Worm (Caenorhabditis elegans) whole organism, L1 larva: Measurements from ENCODE around the gene C07B5.6.

Experiments used
- C34B4.2 ChIP-seq: sonication (generic microtip); optimal IDR thresholded peaks from 2 replicates; lab custom pipeline; 2017; ENCODE audit warnings: mild to moderate bottlenecking, missing genetic modification characterization, missing compliant biosample characterization
- Y116A8C.19 ChIP-seq: sonication (generic microtip); optimal IDR thresholded peaks from 2 replicates; lab custom pipeline; 2016; ENCODE audit warnings: missing compliant biosample characterization, missing genetic modification characterization, borderline replicate concordance
- aha-1 ChIP-seq: fragments of 150-350 bp; optimal IDR thresholded peaks from 2 replicates; lab custom pipeline; 2014; ENCODE audit warnings: missing biosample characterization, missing genetic modification characterization
- alr-1 ChIP-seq: fragments of 200-800 bp; sonication (Bioruptor generic); optimal IDR thresholded peaks from 2 replicates; lab custom pipeline; 2018; ENCODE audit warnings: borderline replicate concordance, mild to moderate bottlenecking, missing genetic modification characterization, missing compliant biosample characterization
- blmp-1 ChIP-seq: fragments of 150-350 bp; optimal IDR thresholded peaks from 2 replicates; lab custom pipeline; 2014; ENCODE audit warnings: missing biosample characterization, missing genetic modification characterization
- ceh-63 ChIP-seq: fragments of 200-800 bp; sonication (Bioruptor generic); optimal IDR thresholded peaks from 2 replicates; lab custom pipeline; 2018; ENCODE audit warnings: mild to moderate bottlenecking, missing genetic modification characterization, missing compliant biosample characterization
- ceh-82 ChIP-seq, 3 experiments: fragments of 150-350 bp in 1 of 3; sonication (generic microtip) in 2 of 3; optimal IDR thresholded peaks; 2 replicates each; lab custom pipeline; 2014 to 2017; ENCODE audit warnings: missing biosample characterization in 3 of 3, missing genetic modification characterization in 3 of 3
- ceh-90 ChIP-seq: sonication (generic microtip); optimal IDR thresholded peaks from 2 replicates; lab custom pipeline; 2016; ENCODE audit warnings: missing genetic modification characterization, missing compliant biosample characterization
- efl-1 ChIP-seq, 4 experiments: fragments of 150-350 bp; optimal IDR thresholded peaks in 3 of 4; peaks in 1 of 4; 1 replicate in 1 of 4; 2 replicates in 3 of 4; lab custom pipeline; 2014; ENCODE audit warnings: missing biosample characterization in 2 of 4, missing genetic modification characterization in 2 of 4, missing genetic modification reagents in 2 of 4
- efl-3 ChIP-seq: fragments of 200-800 bp; sonication (Bioruptor generic); optimal IDR thresholded peaks from 2 replicates; lab custom pipeline; 2018; ENCODE audit warnings: mild to moderate bottlenecking, missing genetic modification characterization, missing compliant biosample characterization
- elt-3 ChIP-seq, 6 experiments: fragments of 150-350 bp in 1 of 6; sonication (generic microtip); optimal IDR thresholded peaks; 2 replicates each; lab custom pipeline; 2017 to 2018; ENCODE audit warnings: missing biosample characterization in 6 of 6, missing genetic modification characterization in 6 of 6, inconsistent platforms in 1 of 6
- fos-1 ChIP-seq: fragments of 150-350 bp; optimal IDR thresholded peaks from 2 replicates; lab custom pipeline; 2014; ENCODE audit warnings: missing biosample characterization, missing genetic modification characterization
- grh-1 ChIP-seq: fragments of 200-800 bp; sonication (Bioruptor generic); IDR thresholded peaks from 2 replicates; pipeline ENCODE4 v1.3.6; 2022; ENCODE audit warnings: missing genetic modification reagents, missing genetic modification characterization, missing compliant biosample characterization
- irx-1 ChIP-seq: sonication (generic microtip); optimal IDR thresholded peaks from 2 replicates; lab custom pipeline; 2016; ENCODE audit warnings: missing genetic modification characterization, missing compliant biosample characterization
- lin-14 ChIP-seq: fragments of 200-800 bp; sonication (Bioruptor generic); optimal IDR thresholded peaks from 2 replicates; lab custom pipeline; 2018; ENCODE audit warnings: mild to moderate bottlenecking, missing genetic modification characterization, moderate library complexity, missing compliant biosample characterization
- lin-15B ChIP-seq: fragments of 150-350 bp; sonication (generic microtip); optimal IDR thresholded peaks from 3 replicates; lab custom pipeline; 2014; ENCODE audit warnings: missing biosample characterization, missing genetic modification characterization
- lin-35 ChIP-seq, 2 experiments: fragments of 150-350 bp; optimal IDR thresholded peaks; 2 replicates each; lab custom pipeline; 2014; ENCODE audit warnings: missing biosample characterization in 2 of 2, missing genetic modification characterization in 2 of 2, missing genetic modification reagents in 2 of 2
- lin-39 ChIP-seq: fragments of 150-350 bp; optimal IDR thresholded peaks from 2 replicates; lab custom pipeline; 2014; ENCODE audit warnings: missing biosample characterization, missing genetic modification reagents, missing genetic modification characterization
- lsy-2 ChIP-seq, 2 experiments: fragments of 150-350 bp; optimal IDR thresholded peaks; 2 replicates each; lab custom pipeline; 2014; ENCODE audit warnings: missing biosample characterization in 2 of 2, missing genetic modification characterization in 2 of 2
- mab-9 ChIP-seq: fragments of 200-800 bp; sonication (Bioruptor generic); IDR thresholded peaks from 2 replicates; pipeline ENCODE4 v1.3.6; 2022; ENCODE audit warnings: missing genetic modification reagents, missing genetic modification characterization, missing compliant biosample characterization
- mdl-1 ChIP-seq, 2 experiments: fragments of 150-350 bp; optimal IDR thresholded peaks; 2 replicates each; lab custom pipeline; 2014 to 2017; ENCODE audit warnings: missing biosample characterization in 2 of 2, missing genetic modification characterization in 2 of 2, inconsistent platforms in 1 of 2
- mef-2 ChIP-seq: fragments of 150-350 bp; optimal IDR thresholded peaks from 2 replicates; lab custom pipeline; 2014; ENCODE audit warnings: missing biosample characterization, missing genetic modification characterization
- mep-1 ChIP-seq: fragments of 150-350 bp; optimal IDR thresholded peaks from 2 replicates; lab custom pipeline; 2014; ENCODE audit warnings: missing biosample characterization, missing genetic modification characterization
- nhr-11 ChIP-seq: fragments of 150-350 bp; optimal IDR thresholded peaks from 2 replicates; lab custom pipeline; 2014; ENCODE audit warnings: missing biosample characterization, missing genetic modification characterization
- nhr-12 ChIP-seq: sonication (generic microtip); optimal IDR thresholded peaks from 2 replicates; lab custom pipeline; 2017; ENCODE audit warnings: missing biosample characterization, missing genetic modification characterization
- nhr-19 ChIP-seq: fragments of 200-800 bp; sonication (Bioruptor generic); conservative IDR thresholded peaks from 2 replicates; pipeline ENCODE4 v1.3.6; 2022; ENCODE audit warnings: missing genetic modification characterization, missing compliant biosample characterization
- nhr-20 ChIP-seq: sonication (generic microtip); optimal IDR thresholded peaks from 2 replicates; lab custom pipeline; 2016; ENCODE audit warnings: mild to moderate bottlenecking, missing genetic modification characterization, missing compliant biosample characterization
- nhr-71 ChIP-seq: sonication (generic microtip); optimal IDR thresholded peaks from 2 replicates; lab custom pipeline; 2016; ENCODE audit warnings: mild to moderate bottlenecking, missing genetic modification characterization, moderate library complexity, missing compliant biosample characterization
- nhr-76 ChIP-seq: sonication (generic microtip); optimal IDR thresholded peaks from 2 replicates; lab custom pipeline; 2017; ENCODE audit warnings: missing biosample characterization, missing genetic modification characterization
- nhr-77 ChIP-seq: fragments of 150-350 bp; optimal IDR thresholded peaks from 2 replicates; lab custom pipeline; 2014; ENCODE audit warnings: missing biosample characterization, missing genetic modification characterization
- nhr-85 ChIP-seq: sonication (generic microtip); peaks from one replicate; lab custom pipeline; 2016; ENCODE audit warnings: missing genetic modification characterization, inconsistent platforms, missing compliant biosample characterization
- nhr-90 ChIP-seq: sonication (generic microtip); optimal IDR thresholded peaks from 2 replicates; lab custom pipeline; 2016; ENCODE audit warnings: mild to moderate bottlenecking, missing genetic modification characterization, missing compliant biosample characterization; ENCODE audit not compliant: poor library complexity
- pqm-1 ChIP-seq: sonication (generic microtip); optimal IDR thresholded peaks from 3 replicates; lab custom pipeline; 2017; ENCODE audit warnings: missing biosample characterization, missing genetic modification characterization
- skn-1 ChIP-seq: fragments of 150-350 bp; optimal IDR thresholded peaks from 2 replicates; lab custom pipeline; 2014; ENCODE audit warnings: missing biosample characterization, missing genetic modification characterization
- snu-23 ChIP-seq: sonication (generic microtip); optimal IDR thresholded peaks from 2 replicates; lab custom pipeline; 2016; ENCODE audit warnings: missing genetic modification characterization, missing compliant biosample characterization
- sox-4 ChIP-seq: sonication (generic microtip); optimal IDR thresholded peaks from 2 replicates; lab custom pipeline; 2016; ENCODE audit warnings: missing genetic modification characterization, missing compliant biosample characterization
- sup-37 ChIP-seq: fragments of 200-800 bp; sonication (Bioruptor generic); optimal IDR thresholded peaks from 2 replicates; lab custom pipeline; 2018; ENCODE audit warnings: mild to moderate bottlenecking, missing genetic modification characterization, missing compliant biosample characterization
- swsn-7 ChIP-seq: sonication (generic microtip); optimal IDR thresholded peaks from 2 replicates; lab custom pipeline; 2016; ENCODE audit warnings: missing genetic modification characterization, missing compliant biosample characterization
- tbx-2 ChIP-seq: sonication (generic microtip); optimal IDR thresholded peaks from 2 replicates; lab custom pipeline; 2016; ENCODE audit warnings: missing genetic modification characterization, missing compliant biosample characterization
- vab-15 ChIP-seq: sonication (generic microtip); optimal IDR thresholded peaks from 2 replicates; lab custom pipeline; 2017; ENCODE audit warnings: missing genotype, mild to moderate bottlenecking, missing genetic modification characterization, missing compliant biosample characterization
- xbp-1 ChIP-seq: sonication (generic microtip); optimal IDR thresholded peaks from 2 replicates; lab custom pipeline; 2016; ENCODE audit warnings: missing genetic modification characterization, missing compliant biosample characterization
- ztf-11 ChIP-seq, 2 experiments: sonication (generic microtip); optimal IDR thresholded peaks; 2 replicates each; lab custom pipeline; 2016 to 2017; ENCODE audit warnings: missing genetic modification characterization in 2 of 2, missing biosample characterization in 1 of 2, missing compliant biosample characterization in 1 of 2

C07B5.6 gene

ce11 chrX:9517106-9517505 is 1.7 kb upstream of the C07B5.6 start, which contains the start of gene C07B5.2:
Gene C07B5.2, minus strand, starts transcription at chrX:9517206.
- TF ChIP-seq pqm-1 (tag; lab: Kevin White, UChicago): no peak
- TF ChIP-seq C34B4.2: no peak
- no peak for TF ChIP-seq sox-4 (tag; lab: Kevin White, UChicago)
- TF ChIP-seq nhr-12 (tag; lab: Kevin White, UChicago): no peak
- no peak for TF ChIP-seq ztf-11 (tag; optimal IDR thresholded peaks at IDR 0.05; lab: Kevin White, UChicago)
- TF ChIP-seq ceh-63 (GFP tag; lab: Kevin White, UChicago): no peak
- no peak for TF ChIP-seq ceh-82 (tag; optimal IDR thresholded peaks at IDR 0.05; lab: Kevin White, UChicago)
- no peak for TF ChIP-seq xbp-1
- TF ChIP-seq nhr-76 (tag; lab: Kevin White, UChicago): no peak
- TF ChIP-seq lin-14 (GFP tag; lab: Kevin White, UChicago): no peak
- no peak for TF ChIP-seq fos-1
- no peak for TF ChIP-seq vab-15
- no peak for TF ChIP-seq efl-1 (optimal IDR thresholded peaks at IDR 0.05; lab: Kevin White, UChicago)
- no peak for TF ChIP-seq efl-1 (GFP tag; optimal IDR thresholded peaks at IDR 0.05 in 1 of 2; lab: Kevin White, UChicago)
- no peak for TF ChIP-seq ceh-90 (tag; lab: Kevin White, UChicago)
- no peak for TF ChIP-seq nhr-19
- TF ChIP-seq mab-9 (GFP tag; lab: Robert Waterston, UW): no peak
- TF ChIP-seq skn-1 (tag; lab: Kevin White, UChicago): no peak
- no peak for TF ChIP-seq sup-37 (GFP tag; lab: Kevin White, UChicago)
- TF ChIP-seq nhr-11 (tag; lab: Kevin White, UChicago): no peak

- TF ChIP-seq ztf-11 (tag; optimal IDR thresholded peaks at IDR 0.05; lab: Kevin White, UChicago) (no peak), sox-4 (tag; lab: Kevin White, UChicago) (no peak), nhr-76 (tag; lab: Kevin White, UChicago) (no peak), fos-1 (no peak), grh-1 (GFP tag; lab: Robert Waterston, UW) (no peak), lsy-2 (tag; optimal IDR thresholded peaks at IDR 0.05; lab: Kevin White, UChicago) (no peak), Y116A8C.19 (tag; lab: Kevin White, UChicago) (no peak), nhr-90 (tag; lab: Kevin White, UChicago) (no peak), lin-15B (no peak), mab-9 (GFP tag; lab: Robert Waterston, UW) (no peak)
- TF ChIP-seq, all 84 proteins: peak for 0
Observed at ce11 chrX:9523118-9523517, 4.3 kb downstream of the C07B5.6 start, which contains the start of gene C07B5.3. Gene C07B5.3, minus strand, starts transcription at chrX:9523218.

DNA sequence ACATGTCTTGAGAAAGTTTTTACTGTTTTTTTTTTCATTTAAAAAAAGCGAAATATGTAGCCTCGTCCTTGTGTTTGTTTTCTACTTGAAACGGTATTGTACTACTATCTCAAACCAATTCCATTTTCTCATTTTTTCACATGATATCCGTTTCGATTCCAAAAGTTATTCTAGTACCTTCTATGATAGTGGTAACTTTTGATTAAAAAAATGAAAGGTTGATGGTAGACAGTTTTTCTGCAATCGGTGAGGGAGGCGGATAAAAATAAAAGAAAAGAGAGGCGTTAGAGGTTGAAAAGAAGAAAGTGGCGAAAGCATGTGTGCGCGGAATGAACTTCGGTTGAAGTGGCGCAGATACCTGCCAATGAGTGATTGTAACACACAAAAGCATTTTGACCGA is 9.1 kb downstream of the C07B5.6 start:
- TF ChIP-seq swsn-7 (tag; lab: Kevin White, UChicago) (no peak), sox-4 (tag; lab: Kevin White, UChicago) (no peak), nhr-19 (no peak; the same call in 1 of the 2 replicates), tbx-2 (peak; percentile 4), alr-1 (tag; lab: Kevin White, UChicago) (no peak), mdl-1 (tag; optimal IDR thresholded peaks at IDR 0.05; lab: Kevin White, UChicago) (peak in 1 of 2 experiments; percentile 5), lin-35 (GFP tag; optimal IDR thresholded peaks at IDR 0.05; lab: Kevin White, UChicago) (peak in 1 of 2 experiments; percentile 38), nhr-20 (tag; lab: Kevin White, UChicago) (peak; percentile 63), lin-14 (GFP tag; lab: Kevin White, UChicago) (peak; percentile 37), nhr-71 (tag; lab: Kevin White, UChicago) (peak; percentile 39), aha-1 (tag; lab: Kevin White, UChicago) (no peak), efl-1 (optimal IDR thresholded peaks at IDR 0.05; lab: Kevin White, UChicago) (no peak), efl-1 (GFP tag; optimal IDR thresholded peaks at IDR 0.05 in 1 of 2; lab: Kevin White, UChicago) (no peak), mef-2 (tag; lab: Kevin White, UChicago) (no peak), nhr-77 (no peak), snu-23 (GFP tag; lab: Kevin White, UChicago) (peak; percentile 46), nhr-90 (tag; lab: Kevin White, UChicago) (peak; percentile 26), irx-1 (tag; lab: Kevin White, UChicago) (peak; percentile 25), skn-1 (tag; lab: Kevin White, UChicago) (peak; percentile 10), lsy-2 (tag; optimal IDR thresholded peaks at IDR 0.05; lab: Kevin White, UChicago) (no peak), nhr-85 (tag; lab: Kevin White, UChicago) (peak; percentile 86), blmp-1 (tag; lab: Kevin White, UChicago) (peak; percentile 85), lin-39 (tag; lab: Kevin White, UChicago) (no peak), Y116A8C.19 (tag; lab: Kevin White, UChicago) (no peak), mep-1 (tag; lab: Kevin White, UChicago) (peak; percentile 2), elt-3 (tag; optimal IDR thresholded peaks at IDR 0.05; lab: Kevin White, UChicago) (peak in 3 of 6 experiments; percentile 24 to 76 (median 51)), efl-3 (GFP tag; lab: Kevin White, UChicago) (no peak)
